Worm (Caenorhabditis elegans): ENCODE measurements around the gene C36A4.11.
"Not testable (repeated sequence)": the region's sequence is repeated elsewhere in the genome, so short reads cannot be mapped to it uniquely, and the experiment has no call there.

C36A4.11 gene

ce11 chrIII:3840279-3840678, at the start of gene C36A4.11:
Gene C36A4.11, plus strand, starts transcription at chrIII:3840579.
- not testable (repeated sequence) for TF ChIP-seq ceh-20 (GFP tag; IDR thresholded peaks at IDR 0.05); tra-1 (GFP tag; IDR thresholded peaks at IDR 0.05); mes-2 (tag; optimal IDR thresholded peaks at IDR 0.05; ENCODE audit: poor library complexity, severe bottlenecking)

ce11 chrIII:3790855-3791254, 49.5 kb upstream of the C36A4.11 start:
- no peak for TF ChIP-seq ceh-82 (tag; optimal IDR thresholded peaks at IDR 0.05)
- TF ChIP-seq mep-1 (tag; optimal IDR thresholded peaks at IDR 0.05) = peak; percentile 1
- peak; percentile 49 for TF ChIP-seq aha-1 (tag)
- no peak for TF ChIP-seq nhr-237 (tag; optimal IDR thresholded peaks at IDR 0.05)
- TF ChIP-seq dpl-1 (GFP tag; optimal IDR thresholded peaks at IDR 0.05) = peak; percentile 40
- 0 out of 2 replicates have a peak, but pooled peaks have one; percentile 31 for TF ChIP-seq lim-7 (GFP tag; IDR thresholded peaks at IDR 0.05)

- TF ChIP-seq unc-62 (GFP tag; optimal IDR thresholded peaks at IDR 0.05 in 1 of 2) (peak in 1 of 2 experiments; percentile 34), unc-62 (tag; optimal IDR thresholded peaks at IDR 0.05) (no peak), nhr-25 (tag; optimal IDR thresholded peaks at IDR 0.05; ENCODE audit: borderline replicate concordance, insufficient read depth) (no peak), Y5F2A.4 (GFP tag; optimal IDR thresholded peaks at IDR 0.05) (no peak), aha-1 (tag) (peak; percentile 21), F44E2.7 (GFP tag; IDR thresholded peaks at IDR 0.05) (no peak), T20F7.1 (GFP tag; optimal IDR thresholded peaks at IDR 0.05) (no peak), fos-1 (tag; optimal IDR thresholded peaks at IDR 0.05) (no peak), nhr-41 (GFP tag; IDR thresholded peaks at IDR 0.05) (no peak)
Measured at ce11 chrIII:3795933-3796332, 44.4 kb upstream of the C36A4.11 start.

DNA sequence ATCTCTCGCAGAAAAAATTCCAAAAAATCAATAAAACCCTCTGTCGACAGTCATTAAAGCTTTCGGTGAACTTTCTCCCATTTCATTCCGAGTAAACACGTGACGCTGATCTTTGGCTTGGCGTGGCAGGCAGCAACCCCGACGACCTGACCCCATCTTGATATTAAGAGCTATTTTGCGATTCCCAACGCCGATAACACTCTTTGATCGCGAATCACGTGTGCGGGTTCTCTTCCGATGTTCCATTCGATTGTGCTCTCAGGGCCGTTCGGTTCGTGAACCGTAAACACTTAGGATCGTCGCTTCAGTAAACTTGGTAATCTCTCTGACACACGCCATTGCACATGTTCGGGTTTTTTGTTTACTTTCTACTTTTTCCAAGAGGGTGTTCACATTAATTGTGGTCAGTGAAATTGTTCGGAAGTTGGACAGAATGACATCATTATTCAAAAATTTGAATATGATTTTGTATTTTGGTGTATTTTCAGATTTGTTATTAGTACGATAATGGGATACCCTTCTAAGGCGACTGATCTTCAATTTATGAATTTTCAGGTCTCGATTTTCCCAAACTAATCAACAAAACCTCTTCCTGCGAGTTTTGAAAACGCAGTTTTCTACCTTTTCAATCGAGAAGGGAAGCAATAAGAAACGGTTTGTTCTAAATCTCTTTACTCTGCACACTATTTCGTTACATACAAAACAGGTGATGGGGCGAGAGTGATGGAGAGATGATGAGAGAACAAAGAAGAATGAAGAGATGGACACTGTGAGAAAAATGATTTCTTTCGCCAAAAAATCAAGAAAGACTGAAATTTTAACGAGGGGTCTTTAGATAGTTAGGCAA, 43.0 kb upstream of the C36A4.11 start:
- peak; percentile 37 for TF ChIP-seq mxl-3 (GFP tag; optimal IDR thresholded peaks at IDR 0.05)
- no peak for TF ChIP-seq ces-1 (GFP tag; optimal IDR thresholded peaks at IDR 0.05)
- no peak for TF ChIP-seq nhr-111 (GFP tag; optimal IDR thresholded peaks at IDR 0.05)
- no peak for TF ChIP-seq lir-3 (tag; optimal IDR thresholded peaks at IDR 0.05)
- 0 out of 2 replicates have a peak, but pooled peaks have one; percentile 25 for TF ChIP-seq zfp-3 (GFP tag; conservative IDR thresholded peaks at IDR 0.05)
- no peak for TF ChIP-seq attf-4 (tag; optimal IDR thresholded peaks at IDR 0.05)
- peak; percentile 65 for TF ChIP-seq lim-7 (GFP tag; IDR thresholded peaks at IDR 0.05)
- peak in 1 of 2 experiments; percentile 95 for TF ChIP-seq unc-62 (GFP tag; optimal IDR thresholded peaks at IDR 0.05 in 1 of 2)
- TF ChIP-seq unc-62 (tag; optimal IDR thresholded peaks at IDR 0.05) = no peak
- peak in 1 of 2 experiments; percentile 59 for TF ChIP-seq mdl-1 (tag; optimal IDR thresholded peaks at IDR 0.05)
- 0 out of 2 replicates have a peak, but pooled peaks have one; percentile 7 for TF ChIP-seq ZK337.2 (GFP tag; IDR thresholded peaks at IDR 0.05)
- peak; percentile 30 for TF ChIP-seq dve-1 (tag; optimal IDR thresholded peaks at IDR 0.05; ENCODE audit: insufficient read depth)
- no peak for TF ChIP-seq nhr-25 (tag; optimal IDR thresholded peaks at IDR 0.05; ENCODE audit: borderline replicate concordance, insufficient read depth)
- peak; percentile 24 for TF ChIP-seq nhr-48 (tag; optimal IDR thresholded peaks at IDR 0.05)
- TF ChIP-seq php-3 (GFP tag; IDR thresholded peaks at IDR 0.05) = peak; percentile 38; the same call in 1 of the 2 replicates
- TF ChIP-seq set-16 (GFP tag; IDR thresholded peaks at IDR 0.05) = peak; percentile 48; the same call in 1 of the 2 replicates
- 0 out of 2 replicates have a peak, but pooled peaks have one; percentile 7 for TF ChIP-seq madf-9 (GFP tag; conservative IDR thresholded peaks at IDR 0.05)
- TF ChIP-seq nhr-237 (tag; optimal IDR thresholded peaks at IDR 0.05) = no peak
- TF ChIP-seq mes-2 (tag; optimal IDR thresholded peaks at IDR 0.05; ENCODE audit: poor library complexity, severe bottlenecking) = peak; percentile 27
- TF ChIP-seq zip-2 (tag; optimal IDR thresholded peaks at IDR 0.05) = no peak
- no peak for TF ChIP-seq lin-1 (GFP tag; IDR thresholded peaks at IDR 0.05)
- peak; percentile 32 to 33 for TF ChIP-seq lsy-2 (tag; optimal IDR thresholded peaks at IDR 0.05)
- no peak for TF ChIP-seq egl-43 (GFP tag; IDR thresholded peaks at IDR 0.05)
- TF ChIP-seq spr-3 (GFP tag; optimal IDR thresholded peaks at IDR 0.05) = no peak
- no peak for TF ChIP-seq nhr-102 (tag; optimal IDR thresholded peaks at IDR 0.05)
- TF ChIP-seq hmg-1.1 (GFP tag; IDR thresholded peaks at IDR 0.05) = 0 out of 2 replicates have a peak, but pooled peaks have one; percentile 28
- TF ChIP-seq pha-4 (GFP tag; IDR thresholded peaks at IDR 0.05) = peak; percentile 37; the same call in 1 of the 2 replicates
- no peak for TF ChIP-seq pha-4 (tag; optimal IDR thresholded peaks at IDR 0.05)
- peak in 1 of 2 experiments; percentile 47 for TF ChIP-seq daf-16 (GFP tag; optimal IDR thresholded peaks at IDR 0.05)
- TF ChIP-seq daf-16 (tag; optimal IDR thresholded peaks at IDR 0.05) = peak; percentile 36
- no peak for TF ChIP-seq fos-1 (tag; optimal IDR thresholded peaks at IDR 0.05)
- peak; percentile 6 for TF ChIP-seq ama-1 (optimal IDR thresholded peaks at IDR 0.05)

All from whole organism, L4 larva.